Worm (Caenorhabditis elegans) whole organism, L2 larva: ENCODE data around the gene F43G6.4.

ENCODE experiments used
- ceh-82 ChIP-seq: fragments of 150-350 bp; optimal IDR thresholded peaks from 2 replicates; lab custom pipeline; 2014; ENCODE audit warnings: missing biosample characterization, missing genetic modification characterization
- nhr-11 ChIP-seq: fragments of 150-350 bp; optimal IDR thresholded peaks from 2 replicates; lab custom pipeline; 2014; ENCODE audit warnings: missing biosample characterization, missing genetic modification characterization
- nhr-21 ChIP-seq: fragments of 150-350 bp; optimal IDR thresholded peaks from 2 replicates; lab custom pipeline; 2014; ENCODE audit warnings: missing biosample characterization, missing genetic modification characterization
- skn-1 ChIP-seq: sonication (generic microtip); optimal IDR thresholded peaks from 2 replicates; lab custom pipeline; 2017; ENCODE audit warnings: missing biosample characterization, missing genetic modification characterization

DNA sequence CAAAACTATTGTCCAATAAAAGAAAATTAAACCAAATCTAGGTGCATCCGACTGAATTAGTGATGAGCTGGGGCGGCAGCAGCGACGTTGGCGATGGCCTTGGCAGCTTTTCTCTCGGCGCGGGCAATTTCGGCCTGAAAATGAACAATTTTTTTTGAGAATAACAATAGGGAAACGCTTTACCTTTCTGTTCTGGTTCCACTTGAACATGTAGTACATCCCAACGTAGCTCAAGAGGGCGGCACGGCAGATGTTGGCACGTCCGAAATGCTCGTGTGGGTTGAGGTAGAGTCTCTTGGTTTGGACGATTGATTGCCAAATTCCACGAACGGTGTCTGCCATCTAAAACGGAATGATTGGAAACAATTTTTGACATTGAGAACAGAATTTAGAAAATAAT is 16.3 kb upstream of the F43G6.4 start, which contains the start of gene F44E5.1:
- no peak for TF ChIP-seq nhr-11 (tag; lab: Kevin White, UChicago)
- no peak for TF ChIP-seq skn-1 (tag; lab: Kevin White, UChicago)
- TF ChIP-seq ceh-82 (tag; lab: Kevin White, UChicago), result no peak
- TF ChIP-seq nhr-21 (tag; lab: Kevin White, UChicago), result no peak
